Worm (Caenorhabditis elegans): ENCODE data around the gene ctsa-2.

The ctsa-2 gene

ce11 chrX:6371192-6372116, 59.0 kb downstream of the ctsa-2 start (continued):
- TF ChIP-seq ztf-11 (tag; optimal IDR thresholded peaks at IDR 0.05) = no peak
- TF ChIP-seq nhr-11 (tag; optimal IDR thresholded peaks at IDR 0.05) = no peak
- peak in 1 of 2 experiments; percentile 92 for TF ChIP-seq unc-62 (GFP tag; optimal IDR thresholded peaks at IDR 0.05 in 1 of 2)
- no peak for TF ChIP-seq unc-62 (tag; optimal IDR thresholded peaks at IDR 0.05)
- TF ChIP-seq snpc-1.2 (GFP tag; IDR thresholded peaks at IDR 0.05) = peak; percentile 83
- TF ChIP-seq duxl-1 (tag; optimal IDR thresholded peaks at IDR 0.05; ENCODE audit: poor library complexity) = peak; percentile 73
- TF ChIP-seq nhr-111 (GFP tag; optimal IDR thresholded peaks at IDR 0.05) = peak; percentile 63
- peak; percentile 48; the same call in 1 of the 2 replicates for TF ChIP-seq mdt-29 (GFP tag; IDR thresholded peaks at IDR 0.05)
- no peak for TF ChIP-seq hlh-11 (tag; optimal IDR thresholded peaks at IDR 0.05)
- peak; percentile 68 for TF ChIP-seq dmd-6 (GFP tag; IDR thresholded peaks at IDR 0.05)
- TF ChIP-seq dmd-9 (GFP tag; IDR thresholded peaks at IDR 0.05) = peak; percentile 67; the same call in 1 of the 2 replicates
- TF ChIP-seq ceh-32 (tag; optimal IDR thresholded peaks at IDR 0.05; ENCODE audit: poor library complexity) = peak; percentile 39
- peak; percentile 50 for TF ChIP-seq hlh-30 (tag; optimal IDR thresholded peaks at IDR 0.05; ENCODE audit: insufficient read depth)
- TF ChIP-seq F37D6.2 (tag; optimal IDR thresholded peaks at IDR 0.05) = peak; percentile 40
- peak; percentile 92 for TF ChIP-seq aha-1 (tag)
- peak; percentile 26 for TF ChIP-seq nhr-77 (tag; optimal IDR thresholded peaks at IDR 0.05)
- TF ChIP-seq sdz-12 (GFP tag; optimal IDR thresholded peaks at IDR 0.05) = peak; percentile 87
- TF ChIP-seq F26F4.8 (GFP tag; conservative IDR thresholded peaks at IDR 0.05) = peak; percentile 90
- no peak for TF ChIP-seq ceh-82 (tag; optimal IDR thresholded peaks at IDR 0.05)
- peak; percentile 87 for TF ChIP-seq D1046.2 (GFP tag; IDR thresholded peaks at IDR 0.05)
- TF ChIP-seq pha-4 (GFP tag; IDR thresholded peaks at IDR 0.05) = peak; percentile 89
- TF ChIP-seq pha-4 (tag; optimal IDR thresholded peaks at IDR 0.05) = no peak
- TF ChIP-seq rbr-2 (tag; optimal IDR thresholded peaks at IDR 0.05) = peak; percentile 73
- no peak for TF ChIP-seq fos-1 (tag; optimal IDR thresholded peaks at IDR 0.05)
- peak; percentile 69; the same call in 1 of the 2 replicates for TF ChIP-seq ceh-44 (GFP tag; IDR thresholded peaks at IDR 0.05)
- TF ChIP-seq tra-1 (GFP tag; IDR thresholded peaks at IDR 0.05) = peak; percentile 80; the same call in 1 of the 2 replicates
- TF ChIP-seq cey-2 (tag; optimal IDR thresholded peaks at IDR 0.05; ENCODE audit: borderline replicate concordance, insufficient read depth) = no peak
- TF ChIP-seq Y5F2A.4 (GFP tag; optimal IDR thresholded peaks at IDR 0.05) = peak; percentile 40
- peak; percentile 81 for TF ChIP-seq spr-3 (GFP tag; optimal IDR thresholded peaks at IDR 0.05)
- peak; percentile 43 for TF ChIP-seq zip-2 (tag; optimal IDR thresholded peaks at IDR 0.05)
- TF ChIP-seq lin-29 (GFP tag; IDR thresholded peaks at IDR 0.05) = peak; percentile 43; the same call in 1 of the 2 replicates
- peak; percentile 66 for TF ChIP-seq gei-8 (GFP tag; optimal IDR thresholded peaks at IDR 0.05)
- peak; percentile 90 for TF ChIP-seq vab-7 (GFP tag; IDR thresholded peaks at IDR 0.05)
- TF ChIP-seq mdl-1 (tag; optimal IDR thresholded peaks at IDR 0.05) = no peak
- peak; percentile 60 for TF ChIP-seq lir-3 (tag; optimal IDR thresholded peaks at IDR 0.05)
- no peak for TF ChIP-seq snpc-4 (tag; optimal IDR thresholded peaks at IDR 0.05)
- TF ChIP-seq ctbp-1 (GFP tag; IDR thresholded peaks at IDR 0.05) = peak; percentile 85
- peak; percentile 86 for TF ChIP-seq daf-19 (GFP tag; conservative IDR thresholded peaks at IDR 0.05)
- TF ChIP-seq daf-16 (GFP tag; optimal IDR thresholded peaks at IDR 0.05) = peak; percentile 69 to 79
- TF ChIP-seq daf-16 (tag; optimal IDR thresholded peaks at IDR 0.05) = peak; percentile 54
- peak; percentile 54 for TF ChIP-seq dve-1 (tag; optimal IDR thresholded peaks at IDR 0.05; ENCODE audit: insufficient read depth)
- TF ChIP-seq hmg-1.1 (GFP tag; IDR thresholded peaks at IDR 0.05) = peak; percentile 90
- TF ChIP-seq spr-1 (tag; optimal IDR thresholded peaks at IDR 0.05) = peak; percentile 41
- peak; percentile 45 for TF ChIP-seq unc-130 (GFP tag; optimal IDR thresholded peaks at IDR 0.05)
- peak; percentile 15 for TF ChIP-seq ztf-7 (tag; optimal IDR thresholded peaks at IDR 0.05)
- 0 out of 2 replicates have a peak, but pooled peaks have one; percentile 77 for TF ChIP-seq saeg-2 (GFP tag; IDR thresholded peaks at IDR 0.05)
- TF ChIP-seq zip-11 (GFP tag; IDR thresholded peaks at IDR 0.05) = 0 out of 2 replicates have a peak, but pooled peaks have one; percentile 21
- TF ChIP-seq Y105C5A.15 (GFP tag; IDR thresholded peaks at IDR 0.05) = peak; percentile 91
